Worm (Caenorhabditis elegans): ENCODE data around the gene ZC266.1.

- TF ChIP-seq ceh-13 (GFP tag; optimal IDR thresholded peaks at IDR 0.05) (no peak), ama-1 (optimal IDR thresholded peaks at IDR 0.05) (no peak), ceh-36 (tag; optimal IDR thresholded peaks at IDR 0.05) (no peak), scrt-1 (GFP tag; IDR thresholded peaks at IDR 0.05) (no peak), hnd-1 (tag; optimal IDR thresholded peaks at IDR 0.05) (no peak), B0310.2 (tag; optimal IDR thresholded peaks at IDR 0.05) (no peak), hmbx-1 (tag; optimal IDR thresholded peaks at IDR 0.05) (no peak), hmg-4 (GFP tag; optimal IDR thresholded peaks at IDR 0.05) (no peak), flt-1 (GFP tag; IDR thresholded peaks at IDR 0.05) (no peak), tbx-11 (GFP tag; IDR thresholded peaks at IDR 0.05) (no peak), ets-7 (tag; optimal IDR thresholded peaks at IDR 0.05) (no peak), pes-1 (GFP tag; IDR thresholded peaks at IDR 0.05) (no peak), sea-1 (GFP tag; conservative IDR thresholded peaks at IDR 0.05) (no peak)
Measured at ce11 chrV:4649649-4650384, 50.3 kb downstream of the ZC266.1 start.
